Fruit fly (Drosophila melanogaster) whole organism, prepupa: ENCODE results near the gene Miga.

Source experiments
- Blimp-1 ChIP-seq: fragments of 200-800 bp; sonication (Bioruptor generic); optimal IDR thresholded peaks from 3 replicates; lab custom pipeline; 2017; ENCODE audit warnings: missing biosample characterization, missing genetic modification characterization, mild to moderate bottlenecking, moderate library complexity, missing genetic modification reagents
- CG10669 ChIP-seq: fragments of 200-800 bp; sonication (Bioruptor generic); optimal IDR thresholded peaks from 3 replicates; lab custom pipeline; 2018; ENCODE audit warnings: missing biosample characterization, mild to moderate bottlenecking, missing genetic modification characterization, moderate library complexity
- CG11294 ChIP-seq: fragments of 200-800 bp; sonication (Bioruptor generic); IDR thresholded peaks from 2 replicates; pipeline ENCODE4 v1.3.6; 2022; ENCODE audit warnings: missing biosample characterization, missing genetic modification characterization
- CG11762 ChIP-seq: fragments of 200-800 bp; sonication (Bioruptor generic); optimal IDR thresholded peaks from 3 replicates; lab custom pipeline; 2016; ENCODE audit warnings: missing biosample characterization, missing genetic modification characterization; ENCODE audit not compliant: insufficient read depth
- CG11902 ChIP-seq: fragments of 200-800 bp; sonication (Bioruptor generic); optimal IDR thresholded peaks from 3 replicates; lab custom pipeline; 2016; ENCODE audit warnings: missing biosample characterization, missing genetic modification characterization
- CG3032 ChIP-seq: fragments of 200-800 bp; optimal IDR thresholded peaks from 2 replicates; lab custom pipeline; 2019; ENCODE audit warnings: missing biosample characterization, mild to moderate bottlenecking, missing genetic modification characterization, moderate library complexity
- CG31627 ChIP-seq: fragments of 200-800 bp; sonication (Bioruptor generic); optimal IDR thresholded peaks from 3 replicates; lab custom pipeline; 2016; ENCODE audit warnings: missing biosample characterization, missing genetic modification characterization
- CG32006 ChIP-seq: fragments of 200-800 bp; sonication (Bioruptor generic); optimal IDR thresholded peaks from 3 replicates; lab custom pipeline; 2017; ENCODE audit warnings: missing biosample characterization, mild to moderate bottlenecking, missing genetic modification characterization
- CG34406 ChIP-seq: fragments of 200-800 bp; sonication (Bioruptor generic); optimal IDR thresholded peaks from 3 replicates; lab custom pipeline; 2016; ENCODE audit warnings: missing biosample characterization, missing genetic modification characterization
- CG3919 ChIP-seq: fragments of 200-800 bp; sonication (Bioruptor generic); optimal IDR thresholded peaks from 3 replicates; lab custom pipeline; 2016; ENCODE audit warnings: missing biosample characterization, missing genetic modification characterization
- CG6163 ChIP-seq: fragments of 200-800 bp; sonication (Bioruptor generic); IDR thresholded peaks from 3 replicates; pipeline ENCODE4 v1.3.6; 2022; ENCODE audit warnings: missing biosample characterization, missing genetic modification characterization
- CG6792 ChIP-seq: fragments of 200-800 bp; sonication (Bioruptor generic); optimal IDR thresholded peaks from 3 replicates; lab custom pipeline; 2016; ENCODE audit warnings: missing biosample characterization, missing genetic modification characterization
- CG6808 ChIP-seq: fragments of 200-800 bp; sonication (Bioruptor generic); optimal IDR thresholded peaks from 3 replicates; lab custom pipeline; 2017; ENCODE audit warnings: missing biosample characterization, missing genetic modification characterization, mild to moderate bottlenecking, moderate library complexity, missing genetic modification reagents
- CG7368 ChIP-seq: fragments of 200-800 bp; sonication (Bioruptor generic); optimal IDR thresholded peaks from 3 replicates; lab custom pipeline; 2016; ENCODE audit warnings: missing biosample characterization, missing genetic modification characterization
- CG8119 ChIP-seq: fragments of 200-800 bp; sonication (Bioruptor generic); IDR thresholded peaks from 3 replicates; pipeline ENCODE4 v1.3.6; 2022; ENCODE audit warnings: missing biosample characterization, missing genetic modification characterization
- CG8632 ChIP-seq: fragments of 200-800 bp; sonication (Bioruptor generic); optimal IDR thresholded peaks from 3 replicates; lab custom pipeline; 2016; ENCODE audit warnings: missing biosample characterization, missing genetic modification characterization
- CG9139 ChIP-seq: fragments of 200-800 bp; sonication (Bioruptor generic); optimal IDR thresholded peaks from 3 replicates; lab custom pipeline; 2017; ENCODE audit warnings: missing biosample characterization, mild to moderate bottlenecking, missing genetic modification characterization
- Eip75B ChIP-seq: fragments of 200-800 bp; sonication (Bioruptor generic); optimal IDR thresholded peaks from 3 replicates; lab custom pipeline; 2016; ENCODE audit warnings: missing biosample characterization, missing genetic modification characterization
- Eip78C ChIP-seq: fragments of 200-800 bp; sonication (Bioruptor generic); peaks from one replicate; lab custom pipeline; 2016; ENCODE audit warnings: missing biosample characterization, missing genetic modification characterization
- Eip93F ChIP-seq: fragments of 200-800 bp; sonication (Bioruptor generic); optimal IDR thresholded peaks from 2 replicates; lab custom pipeline; 2016; ENCODE audit warnings: missing biosample characterization, mild to moderate bottlenecking, missing genetic modification characterization
- Ets21C ChIP-seq: fragments of 200-800 bp; sonication (Bioruptor generic); optimal IDR thresholded peaks from 3 replicates; lab custom pipeline; 2016; ENCODE audit warnings: missing biosample characterization, missing genetic modification characterization
- Ets96B ChIP-seq: fragments of 200-800 bp; optimal IDR thresholded peaks from 2 replicates; lab custom pipeline; 2019; ENCODE audit warnings: missing biosample characterization, mild to moderate bottlenecking, missing genetic modification characterization, moderate library complexity
- Gug ChIP-seq: fragments of 200-800 bp; sonication (Bioruptor generic); IDR thresholded peaks from 2 replicates; pipeline ENCODE4 v1.3.6; 2022; ENCODE audit warnings: missing biosample characterization, missing genetic modification characterization
- Hr38 ChIP-seq: sonication (Bioruptor generic); optimal IDR thresholded peaks from 2 replicates; lab custom pipeline; 2016; ENCODE audit warnings: missing biosample characterization, missing genetic modification characterization
- Hr39 ChIP-seq: fragments of 200-800 bp; sonication (Bioruptor generic); optimal IDR thresholded peaks from 2 replicates; lab custom pipeline; 2016; ENCODE audit warnings: missing biosample characterization, missing genetic modification characterization
- Hr4 ChIP-seq: fragments of 200-800 bp; sonication (Bioruptor generic); optimal IDR thresholded peaks from 3 replicates; lab custom pipeline; 2016; ENCODE audit warnings: missing biosample characterization, missing genetic modification characterization
- Lpt ChIP-seq: fragments of 200-800 bp; sonication (Bioruptor generic); optimal IDR thresholded peaks from 3 replicates; lab custom pipeline; 2016; ENCODE audit warnings: missing biosample characterization, missing genetic modification characterization
- Met ChIP-seq: fragments of 200-800 bp; sonication (Bioruptor generic); optimal IDR thresholded peaks from 3 replicates; lab custom pipeline; 2016; ENCODE audit warnings: missing biosample characterization, missing genetic modification characterization
- OdsH ChIP-seq: fragments of 200-800 bp; sonication (Bioruptor generic); optimal IDR thresholded peaks from 3 replicates; lab custom pipeline; 2016; ENCODE audit warnings: missing biosample characterization, missing genetic modification characterization
- Smox ChIP-seq: fragments of 200-800 bp; sonication (Bioruptor generic); optimal IDR thresholded peaks from 3 replicates; lab custom pipeline; 2016; ENCODE audit warnings: missing biosample characterization, missing genetic modification characterization
- Sox102F ChIP-seq: fragments of 200-800 bp; sonication (Bioruptor generic); optimal IDR thresholded peaks from 2 replicates; lab custom pipeline; 2016; ENCODE audit warnings: missing biosample characterization, mild to moderate bottlenecking, missing genetic modification characterization
- Sox14 ChIP-seq: fragments of 200-800 bp; sonication (Bioruptor generic); optimal IDR thresholded peaks from 3 replicates; lab custom pipeline; 2016; ENCODE audit warnings: missing biosample characterization, missing genetic modification characterization
- achi ChIP-seq: fragments of 200-800 bp; sonication (Bioruptor generic); optimal IDR thresholded peaks from 3 replicates; lab custom pipeline; 2016; ENCODE audit warnings: missing biosample characterization, missing genetic modification characterization
- cyc ChIP-seq: fragments of 200-800 bp; sonication (Bioruptor generic); optimal IDR thresholded peaks from 3 replicates; lab custom pipeline; 2016; ENCODE audit warnings: missing biosample characterization, missing genetic modification characterization
- dac ChIP-seq: fragments of 200-800 bp; sonication (Bioruptor generic); optimal IDR thresholded peaks from 2 replicates; lab custom pipeline; 2017; ENCODE audit warnings: missing biosample characterization, mild to moderate bottlenecking, missing genetic modification characterization
- dsx ChIP-seq: fragments of 200-800 bp; optimal IDR thresholded peaks from 3 replicates; lab custom pipeline; 2019; ENCODE audit warnings: missing biosample characterization, mild to moderate bottlenecking, missing genetic modification characterization, moderate library complexity; ENCODE audit not compliant: poor library complexity, severe bottlenecking
- eg ChIP-seq: fragments of 200-800 bp; sonication (Bioruptor generic); IDR thresholded peaks from 3 replicates; pipeline ENCODE4 v1.3.6; 2022; ENCODE audit warnings: missing biosample characterization, missing genetic modification characterization
- fd59A ChIP-seq: fragments of 200-800 bp; sonication (Bioruptor generic); optimal IDR thresholded peaks from 2 replicates; lab custom pipeline; 2017; ENCODE audit warnings: missing biosample characterization, mild to moderate bottlenecking, missing genetic modification characterization, missing genetic modification reagents
- fd85E ChIP-seq: fragments of 200-800 bp; sonication (Bioruptor generic); optimal IDR thresholded peaks from 3 replicates; lab custom pipeline; 2016; ENCODE audit warnings: missing biosample characterization, missing genetic modification characterization
- lz ChIP-seq: fragments of 200-800 bp; sonication (Bioruptor generic); optimal IDR thresholded peaks from 3 replicates; lab custom pipeline; 2016; ENCODE audit warnings: missing biosample characterization, missing genetic modification characterization
- net ChIP-seq: fragments of 200-800 bp; sonication (Bioruptor generic); optimal IDR thresholded peaks from 3 replicates; lab custom pipeline; 2016; ENCODE audit warnings: missing biosample characterization, missing genetic modification characterization
- pdm3 ChIP-seq: fragments of 200-800 bp; sonication (Bioruptor generic); optimal IDR thresholded peaks from 3 replicates; lab custom pipeline; 2016; ENCODE audit warnings: missing biosample characterization, missing genetic modification characterization
- spab ChIP-seq: fragments of 200-800 bp; sonication (Bioruptor generic); optimal IDR thresholded peaks from 2 replicates; lab custom pipeline; 2017; ENCODE audit warnings: missing biosample characterization, mild to moderate bottlenecking, missing genetic modification characterization, missing genetic modification reagents
- ss ChIP-seq, 2 experiments: fragments of 200-800 bp; sonication (Bioruptor generic); optimal IDR thresholded peaks; 2 replicates in 1 of 2; 3 replicates in 1 of 2; lab custom pipeline; 2017 to 2018; ENCODE audit warnings: mild to moderate bottlenecking in 2 of 2, missing biosample characterization in 2 of 2, missing genetic modification characterization in 2 of 2, moderate library complexity in 1 of 2
- svp ChIP-seq: fragments of 200-800 bp; sonication (Bioruptor generic); peaks from one replicate; lab custom pipeline; 2016; ENCODE audit warnings: missing biosample characterization, missing genetic modification characterization
- topi ChIP-seq: fragments of 200-800 bp; sonication (Bioruptor generic); optimal IDR thresholded peaks from 3 replicates; lab custom pipeline; 2016; ENCODE audit warnings: missing biosample characterization, missing genetic modification characterization
- vri ChIP-seq: fragments of 200-800 bp; sonication (Bioruptor generic); optimal IDR thresholded peaks from 3 replicates; lab custom pipeline; 2016; ENCODE audit warnings: missing biosample characterization, mild to moderate bottlenecking, missing genetic modification characterization

Miga gene

DNA sequence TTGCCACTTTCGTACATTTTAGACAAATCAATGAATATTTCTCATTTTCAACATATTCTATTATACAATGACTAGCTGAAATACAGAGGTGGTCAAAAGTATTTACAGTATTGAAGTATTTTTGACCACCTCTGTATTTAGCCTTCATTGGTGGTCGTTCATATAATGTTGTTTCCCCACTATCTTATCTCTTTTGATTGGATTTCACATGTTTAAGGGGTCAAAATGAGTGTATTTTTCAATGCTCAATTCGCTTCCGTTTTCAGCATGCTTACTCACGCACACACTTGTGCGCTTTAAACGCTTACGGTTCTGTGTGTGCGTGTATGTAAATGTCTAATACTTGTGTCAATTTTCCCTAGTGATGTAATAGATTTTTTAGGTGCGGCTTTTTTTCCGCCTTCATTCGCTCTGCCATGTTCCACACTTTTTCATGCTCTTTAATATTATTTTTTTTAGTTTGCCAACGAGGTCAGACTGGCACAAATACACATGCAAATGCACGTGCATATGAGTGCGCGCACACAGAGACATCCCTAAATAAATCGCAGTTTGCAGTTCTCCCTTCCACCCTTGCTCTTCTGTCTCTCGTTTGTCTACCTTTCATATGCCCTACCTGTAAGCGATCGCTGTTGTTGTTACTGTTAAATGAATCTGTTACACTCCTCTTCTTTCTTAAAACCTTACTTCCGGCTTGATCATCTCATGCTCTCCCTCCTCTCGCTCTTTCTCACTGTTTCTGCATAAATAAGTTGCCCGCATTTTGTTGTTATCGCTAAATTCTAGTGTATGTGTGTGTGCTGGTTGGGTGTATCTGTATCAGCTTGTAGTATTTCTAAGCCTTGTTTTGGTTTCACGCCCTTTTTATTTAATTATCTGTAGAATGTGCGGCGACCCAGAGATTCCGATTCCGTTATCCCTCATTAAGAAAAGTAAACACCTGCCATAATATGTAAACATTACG is 25.1 kb downstream of the Miga start (continued):
- TF ChIP-seq fd59A (no peak), Gug (GFP tag; lab: Robert Waterston, UW) (no peak), Blimp-1 (no peak), Smox (GFP tag; lab: Kevin White, UChicago) (no peak), Eip78C (peak; percentile 35), Hr38 (GFP tag; lab: Kevin White, UChicago) (no peak)
- TF ChIP-seq, all 60 proteins: peak for 7

DNA sequence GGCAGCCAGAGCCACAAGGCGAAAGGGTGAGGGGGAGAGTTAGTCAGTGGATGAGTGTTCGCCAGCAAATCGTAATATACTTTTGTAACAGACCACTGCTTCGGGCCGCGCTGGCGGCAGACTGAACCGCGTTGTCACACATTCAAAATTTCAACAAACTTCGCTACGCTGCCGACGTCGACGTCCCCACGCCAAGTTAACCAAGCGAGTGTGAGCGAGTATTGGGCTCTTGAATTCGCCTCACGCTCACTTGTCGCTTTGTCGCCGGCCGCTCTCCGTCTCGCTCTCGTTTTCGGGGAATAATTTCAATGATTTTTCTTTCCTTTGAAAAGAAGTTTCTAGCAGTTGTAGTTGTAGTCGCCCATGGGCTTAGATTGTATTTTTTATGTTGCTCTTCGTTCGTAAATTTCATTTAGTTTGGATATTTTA is 26.1 kb downstream of the Miga start, which contains the start of gene lawc:
TSS of gene lawc (minus strand) at position 127 of the 429 bp plus-strand sequence.
- TF ChIP-seq dac (GFP tag; lab: Kevin White, UChicago) (no peak), CG34406 (peak; percentile 9), CG11294 (peak; percentile 54; the same call in 1 of the 2 replicates), dsx (peak; percentile 61), vri (peak; percentile 68), fd59A (no peak), OdsH (GFP tag; lab: Kevin White, UChicago) (no peak), Sox102F (GFP tag; lab: Kevin White, UChicago) (peak; percentile 59), cyc (GFP tag; lab: Kevin White, UChicago) (no peak), CG6792 (GFP tag; lab: Kevin White, UChicago) (no peak), CG11902 (GFP tag; lab: Kevin White, UChicago) (no peak), Ets21C (GFP tag; lab: Kevin White, UChicago) (no peak), eg (GFP tag; lab: Robert Waterston, UW) (peak; percentile 85), CG31627 (GFP tag; lab: Kevin White, UChicago) (no peak), achi (GFP tag; lab: Kevin White, UChicago) (peak; percentile 19), CG9139 (GFP tag; lab: Kevin White, UChicago) (peak; percentile 65), Lpt (GFP tag; lab: Kevin White, UChicago) (no peak), CG6163 (GFP tag; lab: Robert Waterston, UW) (peak; percentile 91), CG8632 (no peak), net (GFP tag; lab: Kevin White, UChicago) (peak; percentile 52), CG6808 (peak; percentile 10), topi (GFP tag; lab: Kevin White, UChicago) (peak; percentile 53), CG32006 (GFP tag; lab: Kevin White, UChicago) (peak; percentile 2), Hr4 (GFP tag; lab: Kevin White, UChicago) (no peak), Gug (GFP tag; lab: Robert Waterston, UW) (0 out of 2 replicates have a peak, but pooled peaks have one; percentile 37), CG10669 (GFP tag; lab: Kevin White, UChicago) (no peak), Eip75B (GFP tag; lab: Kevin White, UChicago) (peak; percentile 46), ss (GFP tag; optimal IDR thresholded peaks at IDR 0.05; lab: Kevin White, UChicago) (peak; percentile 56 to 59), Sox14 (peak; percentile 63), CG3032 (tag; lab: Kevin White, UChicago) (no peak), Met (GFP tag; lab: Kevin White, UChicago) (peak; percentile 30), CG7368 (GFP tag; lab: Kevin White, UChicago) (no peak), CG8119 (peak; percentile 86), pdm3 (GFP tag; lab: Kevin White, UChicago) (no peak), fd85E (GFP tag; lab: Kevin White, UChicago) (peak; percentile 87), CG3919 (GFP tag; lab: Kevin White, UChicago) (peak; percentile 11), Hr39 (no peak), svp (peak; percentile 60), Smox (GFP tag; lab: Kevin White, UChicago) (peak; percentile 40), CG11762 (peak; percentile 20), lz (peak; percentile 23), spab (GFP tag; lab: Kevin White, UChicago) (peak; percentile 9), Eip93F (peak; percentile 89), Hr38 (GFP tag; lab: Kevin White, UChicago) (no peak), Blimp-1 (no peak), Ets96B (tag; lab: Kevin White, UChicago) (peak; percentile 13)
